Worm (Caenorhabditis elegans) whole organism, L4 larva: ENCODE data around the gene srx-60.

Experiments
- F10B5.3 ChIP-seq: sonication (generic microtip); optimal IDR thresholded peaks from 2 replicates; lab custom pipeline; 2016; ENCODE audit warnings: mild to moderate bottlenecking, missing genetic modification characterization, missing compliant biosample characterization
- F44E2.7 ChIP-seq: fragments of 200-800 bp; sonication (Bioruptor generic); IDR thresholded peaks from 2 replicates; pipeline ENCODE4 v2.1.2; 2022; ENCODE audit warnings: missing genetic modification characterization, missing compliant biosample characterization
- T20F7.1 ChIP-seq: fragments of 200-800 bp; sonication (Bioruptor generic); optimal IDR thresholded peaks from 2 replicates; lab custom pipeline; 2018; ENCODE audit warnings: mild to moderate bottlenecking, missing genetic modification characterization, missing compliant biosample characterization
- T26A8.4 ChIP-seq: fragments of 200-800 bp; sonication (Bioruptor generic); IDR thresholded peaks from 2 replicates; pipeline ENCODE4 v1.3.6; 2022; ENCODE audit warnings: missing genetic modification characterization, missing compliant biosample characterization
- Y105C5A.15 ChIP-seq: fragments of 200-800 bp; sonication (Bioruptor generic); IDR thresholded peaks from 2 replicates; pipeline ENCODE4 v1.3.6; 2022; ENCODE audit warnings: missing genetic modification characterization, missing compliant biosample characterization
- Y48G9A.11 ChIP-seq: fragments of 200-800 bp; sonication (Bioruptor generic); IDR thresholded peaks from 2 replicates; pipeline ENCODE4 v1.3.6; 2022; ENCODE audit warnings: missing genetic modification reagents, missing genetic modification characterization, missing compliant biosample characterization
- Y75B8A.6 ChIP-seq: fragments of 200-800 bp; sonication (Bioruptor generic); IDR thresholded peaks from 2 replicates; pipeline ENCODE4 v1.3.6; 2022; ENCODE audit warnings: missing genetic modification reagents, missing genetic modification characterization, missing compliant biosample characterization
- ZK337.2 ChIP-seq: fragments of 200-800 bp; sonication (Bioruptor generic); IDR thresholded peaks from 2 replicates; pipeline ENCODE4 v1.3.6; 2022; ENCODE audit warnings: missing genetic modification reagents, missing genetic modification characterization, missing compliant biosample characterization
- aha-1 ChIP-seq: fragments of 150-350 bp; peaks from one replicate; lab custom pipeline; 2014; ENCODE audit warnings: missing biosample characterization, missing genetic modification characterization
- ama-1 ChIP-seq: fragments of 150-350 bp; optimal IDR thresholded peaks from 2 replicates; lab custom pipeline; 2014; ENCODE audit warnings: inconsistent platforms, mixed read lengths
- ceh-20 ChIP-seq: fragments of 200-800 bp; sonication (Bioruptor generic); IDR thresholded peaks from 2 replicates; pipeline ENCODE4 v1.3.6; 2022; ENCODE audit warnings: missing genetic modification reagents, missing genetic modification characterization, missing compliant biosample characterization
- ceh-28 ChIP-seq: fragments of 150-350 bp; optimal IDR thresholded peaks from 2 replicates; lab custom pipeline; 2014; ENCODE audit warnings: missing biosample characterization, missing genetic modification reagents, missing genetic modification characterization
- ceh-32 ChIP-seq: sonication (generic microtip); optimal IDR thresholded peaks from 2 replicates; lab custom pipeline; 2016; ENCODE audit warnings: mild to moderate bottlenecking, missing genetic modification characterization, missing compliant biosample characterization; ENCODE audit not compliant: poor library complexity
- ceh-44 ChIP-seq: fragments of 200-800 bp; sonication (Bioruptor generic); IDR thresholded peaks from 2 replicates; pipeline ENCODE4 v1.3.6; 2022; ENCODE audit warnings: missing genetic modification reagents, missing genetic modification characterization, missing compliant biosample characterization
- ceh-62 ChIP-seq: sonication (generic microtip); optimal IDR thresholded peaks from 2 replicates; lab custom pipeline; 2017; ENCODE audit warnings: missing biosample characterization, missing genetic modification characterization
- ceh-82 ChIP-seq: sonication (generic microtip); optimal IDR thresholded peaks from 2 replicates; lab custom pipeline; 2017; ENCODE audit warnings: missing biosample characterization, missing genetic modification characterization
- daf-12 ChIP-seq: fragments of 150-350 bp; optimal IDR thresholded peaks from 2 replicates; lab custom pipeline; 2014; ENCODE audit warnings: missing biosample characterization, missing genetic modification reagents, missing genetic modification characterization
- dmd-6 ChIP-seq: fragments of 200-800 bp; sonication (Bioruptor generic); IDR thresholded peaks from 2 replicates; pipeline ENCODE4 v1.3.6; 2022; ENCODE audit warnings: missing genetic modification reagents, missing genetic modification characterization, missing compliant biosample characterization
- dmd-8 ChIP-seq: fragments of 200-800 bp; sonication (Bioruptor generic); IDR thresholded peaks from 2 replicates; pipeline ENCODE4 v1.3.6; 2022; ENCODE audit warnings: missing genetic modification characterization, missing compliant biosample characterization
- dmd-9 ChIP-seq: fragments of 200-800 bp; sonication (Bioruptor generic); IDR thresholded peaks from 2 replicates; pipeline ENCODE4 v1.3.6; 2022; ENCODE audit warnings: missing genetic modification reagents, missing genetic modification characterization, missing compliant biosample characterization
- duxl-1 ChIP-seq: sonication (generic microtip); optimal IDR thresholded peaks from 2 replicates; lab custom pipeline; 2016; ENCODE audit warnings: mild to moderate bottlenecking, missing genetic modification characterization, moderate library complexity, missing compliant biosample characterization; ENCODE audit not compliant: poor library complexity
- egl-27 ChIP-seq: sonication (generic microtip); optimal IDR thresholded peaks from 3 replicates; lab custom pipeline; 2017; ENCODE audit warnings: missing biosample characterization, missing genetic modification reagents, missing genetic modification characterization
- fkh-10 ChIP-seq: fragments of 150-350 bp; optimal IDR thresholded peaks from 2 replicates; lab custom pipeline; 2014; ENCODE audit warnings: missing biosample characterization, missing genetic modification reagents, missing genetic modification characterization
- fos-1 ChIP-seq: fragments of 150-350 bp; optimal IDR thresholded peaks from 2 replicates; lab custom pipeline; 2014; ENCODE audit warnings: missing biosample characterization, missing genetic modification characterization
- hif-1 ChIP-seq, 2 experiments: sonication (generic microtip); optimal IDR thresholded peaks; 2 replicates each; lab custom pipeline; 2016 to 2017; ENCODE audit warnings: missing compliant biosample characterization in 2 of 2, missing genetic modification characterization in 2 of 2, missing genetic modification reagents in 2 of 2, missing genotype in 2 of 2, mild to moderate bottlenecking in 1 of 2
- hlh-11 ChIP-seq: fragments of 200-800 bp; sonication (Bioruptor generic); optimal IDR thresholded peaks from 2 replicates; lab custom pipeline; 2018; ENCODE audit warnings: mild to moderate bottlenecking, missing genetic modification characterization, missing compliant biosample characterization
- hmg-1.1 ChIP-seq: fragments of 200-800 bp; sonication (Bioruptor generic); IDR thresholded peaks from 2 replicates; pipeline ENCODE4 v1.3.6; 2022; ENCODE audit warnings: missing genetic modification reagents, missing genetic modification characterization, missing compliant biosample characterization
- lin-13 ChIP-seq: fragments of 150-350 bp; optimal IDR thresholded peaks from 2 replicates; lab custom pipeline; 2014; ENCODE audit warnings: missing biosample characterization, missing genetic modification reagents, missing genetic modification characterization
- lin-15B ChIP-seq: fragments of 150-350 bp; sonication (generic microtip); optimal IDR thresholded peaks from 3 replicates; lab custom pipeline; 2014; ENCODE audit warnings: missing biosample characterization, missing genetic modification characterization
- lir-3 ChIP-seq: sonication (generic microtip); optimal IDR thresholded peaks from 2 replicates; lab custom pipeline; 2016; ENCODE audit warnings: mild to moderate bottlenecking, missing genetic modification characterization, missing compliant biosample characterization
- madf-9 ChIP-seq: fragments of 200-800 bp; sonication (Bioruptor generic); conservative IDR thresholded peaks from 2 replicates; pipeline ENCODE4 v1.3.6; 2022; ENCODE audit warnings: missing genetic modification reagents, missing genetic modification characterization, missing compliant biosample characterization
- mdl-1 ChIP-seq, 2 experiments: fragments of 150-350 bp in 1 of 2; sonication (generic microtip) in 1 of 2; optimal IDR thresholded peaks; 2 replicates each; lab custom pipeline; 2014 to 2017; ENCODE audit warnings: missing biosample characterization in 2 of 2, missing genetic modification characterization in 2 of 2
- mep-1 ChIP-seq: fragments of 150-350 bp; sonication (generic microtip); optimal IDR thresholded peaks from 3 replicates; lab custom pipeline; 2014; ENCODE audit warnings: missing biosample characterization, missing genetic modification characterization
- mxl-2 ChIP-seq: fragments of 200-800 bp; sonication (Bioruptor generic); conservative IDR thresholded peaks from 2 replicates; pipeline ENCODE4 v1.3.6; 2022; ENCODE audit warnings: missing genetic modification reagents, missing genetic modification characterization, missing compliant biosample characterization
- nhr-10 ChIP-seq: fragments of 150-350 bp; optimal IDR thresholded peaks from 2 replicates; lab custom pipeline; 2014; ENCODE audit warnings: missing biosample characterization, missing genetic modification characterization
- nhr-111 ChIP-seq: fragments of 200-800 bp; sonication (Bioruptor generic); optimal IDR thresholded peaks from 2 replicates; lab custom pipeline; 2018; ENCODE audit warnings: mild to moderate bottlenecking, missing genetic modification characterization, missing compliant biosample characterization
- nhr-41 ChIP-seq: fragments of 200-800 bp; sonication (Bioruptor generic); IDR thresholded peaks from 2 replicates; pipeline ENCODE4 v1.3.6; 2022; ENCODE audit warnings: missing genetic modification reagents, missing genetic modification characterization, missing compliant biosample characterization
- nhr-42 ChIP-seq: fragments of 200-800 bp; sonication (Bioruptor generic); IDR thresholded peaks from 2 replicates; pipeline ENCODE4 v1.3.6; 2022; ENCODE audit warnings: missing genetic modification characterization, missing compliant biosample characterization
- php-3 ChIP-seq: fragments of 200-800 bp; sonication (Bioruptor generic); IDR thresholded peaks from 2 replicates; pipeline ENCODE4 v1.3.6; 2022; ENCODE audit warnings: missing genetic modification reagents, missing genetic modification characterization, missing compliant biosample characterization
- rbr-2 ChIP-seq: sonication (generic microtip); optimal IDR thresholded peaks from 2 replicates; lab custom pipeline; 2016; ENCODE audit warnings: missing genotype, missing genetic modification characterization, missing compliant biosample characterization
- sdz-12 ChIP-seq: fragments of 200-800 bp; sonication (Bioruptor generic); optimal IDR thresholded peaks from 2 replicates; lab custom pipeline; 2018; ENCODE audit warnings: mild to moderate bottlenecking, missing genetic modification characterization, missing compliant biosample characterization
- skn-1 ChIP-seq: fragments of 150-350 bp; optimal IDR thresholded peaks from 2 replicates; lab custom pipeline; 2014; ENCODE audit warnings: missing biosample characterization, missing genetic modification characterization
- snpc-1.2 ChIP-seq: fragments of 200-800 bp; sonication (Bioruptor generic); IDR thresholded peaks from 2 replicates; pipeline ENCODE4 v1.3.6; 2022; ENCODE audit warnings: missing genetic modification reagents, missing genetic modification characterization, missing compliant biosample characterization
- snpc-4 ChIP-seq: fragments of 150-350 bp; optimal IDR thresholded peaks from 2 replicates; lab custom pipeline; 2014; ENCODE audit warnings: missing biosample characterization, missing genetic modification characterization
- spr-3 ChIP-seq: fragments of 200-800 bp; sonication (Bioruptor generic); optimal IDR thresholded peaks from 2 replicates; lab custom pipeline; 2018; ENCODE audit warnings: mild to moderate bottlenecking, missing genetic modification characterization, missing compliant biosample characterization
- tag-97 ChIP-seq: fragments of 200-800 bp; sonication (Bioruptor generic); IDR thresholded peaks from 2 replicates; pipeline ENCODE4 v1.3.6; 2022; ENCODE audit warnings: missing genetic modification characterization, missing compliant biosample characterization
- unc-130 ChIP-seq: sonication (generic microtip); optimal IDR thresholded peaks from 2 replicates; lab custom pipeline; 2016; ENCODE audit warnings: missing genetic modification reagents, missing genetic modification characterization, missing compliant biosample characterization
- unc-39 ChIP-seq: sonication (generic microtip); optimal IDR thresholded peaks from 2 replicates; lab custom pipeline; 2017; ENCODE audit warnings: missing biosample characterization, missing genetic modification characterization
- vab-7 ChIP-seq: fragments of 200-800 bp; sonication (Bioruptor generic); IDR thresholded peaks from 2 replicates; pipeline ENCODE4 v1.3.6; 2022; ENCODE audit warnings: missing genetic modification reagents, missing genetic modification characterization, missing compliant biosample characterization
- zag-1 ChIP-seq: fragments of 150-350 bp; optimal IDR thresholded peaks from 2 replicates; lab custom pipeline; 2014; ENCODE audit warnings: missing biosample characterization, missing genetic modification characterization
- zfp-3 ChIP-seq: fragments of 200-800 bp; sonication (Bioruptor generic); conservative IDR thresholded peaks from 2 replicates; pipeline ENCODE4 v1.3.6; 2022; ENCODE audit warnings: missing genetic modification reagents, missing genetic modification characterization, missing compliant biosample characterization
- zip-11 ChIP-seq: fragments of 200-800 bp; sonication (Bioruptor generic); IDR thresholded peaks from 2 replicates; pipeline ENCODE4 v1.3.6; 2022; ENCODE audit warnings: missing genetic modification characterization, missing compliant biosample characterization
- zip-2 ChIP-seq: fragments of 150-350 bp; optimal IDR thresholded peaks from 2 replicates; lab custom pipeline; 2014; ENCODE audit warnings: missing biosample characterization, missing genetic modification characterization
- ztf-7 ChIP-seq: fragments of 150-350 bp; optimal IDR thresholded peaks from 2 replicates; lab custom pipeline; 2014; ENCODE audit warnings: missing biosample characterization, missing genetic modification characterization

srx-60 gene

ce11 chrV:7436911-7437310, 36.2 kb downstream of the srx-60 start (continued):
- TF ChIP-seq vab-7 (GFP tag; lab: Robert Waterston, UW): no peak
- TF ChIP-seq skn-1 (tag; lab: Kevin White, UChicago): no peak
- TF ChIP-seq spr-3 (GFP tag; lab: Kevin White, UChicago): no peak
- no peak for TF ChIP-seq lin-15B (tag; lab: Kevin White, UChicago)
- no peak for TF ChIP-seq php-3 (GFP tag; lab: Robert Waterston, UW)
- TF ChIP-seq zag-1: no peak
- TF ChIP-seq ztf-7 (tag; lab: Kevin White, UChicago): no peak
- TF ChIP-seq zfp-3 (GFP tag; lab: Robert Waterston, UW): peak; percentile 63; the same call in 1 of the 2 replicates
- TF ChIP-seq unc-39 (tag; lab: Kevin White, UChicago): no peak
- TF ChIP-seq fos-1: no peak
- TF ChIP-seq nhr-10 (tag; lab: Kevin White, UChicago): no peak
- TF ChIP-seq daf-12 (tag; lab: Kevin White, UChicago): no peak
- TF ChIP-seq snpc-4: no peak
- TF ChIP-seq mxl-2 (GFP tag; lab: Robert Waterston, UW): no peak
- peak; percentile 50 for TF ChIP-seq mep-1
- no peak for TF ChIP-seq nhr-111
- peak; percentile 13 for TF ChIP-seq duxl-1
- no peak for TF ChIP-seq ceh-62 (tag; lab: Kevin White, UChicago)
- no peak for TF ChIP-seq lin-13 (GFP tag; lab: Kevin White, UChicago)
- TF ChIP-seq tag-97 (GFP tag; lab: Robert Waterston, UW): no peak
- no peak for TF ChIP-seq dmd-8 (GFP tag; lab: Robert Waterston, UW)
- TF ChIP-seq ceh-82 (tag; lab: Kevin White, UChicago): no peak
- no peak for TF ChIP-seq unc-130 (GFP tag; lab: Kevin White, UChicago)
- no peak for TF ChIP-seq Y48G9A.11
- 0 out of 2 replicates have a peak, but pooled peaks have one; percentile 44 for TF ChIP-seq Y75B8A.6 (GFP tag; lab: Robert Waterston, UW)
- TF ChIP-seq aha-1 (tag; lab: Kevin White, UChicago): peak; percentile 66
- TF ChIP-seq nhr-41: no peak; the same call in 1 of the 2 replicates
- no peak for TF ChIP-seq ceh-20
- no peak for TF ChIP-seq snpc-1.2 (GFP tag; lab: Robert Waterston, UW)
- no peak for TF ChIP-seq lir-3 (tag; lab: Kevin White, UChicago)
- no peak for TF ChIP-seq zip-2 (tag; lab: Kevin White, UChicago)
- no peak for TF ChIP-seq Y105C5A.15
- peak; percentile 91 for TF ChIP-seq ama-1 (lab: Kevin White, UChicago)
- TF ChIP-seq F44E2.7: no peak
- TF ChIP-seq sdz-12 (GFP tag; lab: Kevin White, UChicago): no peak
- TF ChIP-seq dmd-6: no peak
- no peak for TF ChIP-seq nhr-42 (GFP tag; lab: Robert Waterston, UW)
- no peak for TF ChIP-seq ceh-44 (GFP tag; lab: Robert Waterston, UW)
- no peak for TF ChIP-seq T26A8.4
- TF ChIP-seq fkh-10: no peak
- TF ChIP-seq dmd-9 (GFP tag; lab: Robert Waterston, UW): no peak
- TF ChIP-seq egl-27 (tag; lab: Kevin White, UChicago): no peak
- peak; percentile 8 to 73 for TF ChIP-seq mdl-1 (tag; optimal IDR thresholded peaks at IDR 0.05; lab: Kevin White, UChicago)
- TF ChIP-seq ZK337.2 (GFP tag; lab: Robert Waterston, UW): no peak
- peak; percentile 73 for TF ChIP-seq hlh-11
- TF ChIP-seq F10B5.3 (tag; lab: Kevin White, UChicago): no peak
- TF ChIP-seq T20F7.1 (GFP tag; lab: Kevin White, UChicago): no peak
- no peak for TF ChIP-seq rbr-2 (tag; lab: Kevin White, UChicago)
- no peak for TF ChIP-seq hif-1 (tag; optimal IDR thresholded peaks at IDR 0.05; lab: Kevin White, UChicago)
- no peak for TF ChIP-seq hmg-1.1 (GFP tag; lab: Robert Waterston, UW)
- TF ChIP-seq ceh-28 (tag; lab: Kevin White, UChicago): no peak
- TF ChIP-seq madf-9 (GFP tag; lab: Robert Waterston, UW): no peak
- TF ChIP-seq zip-11 (GFP tag; lab: Robert Waterston, UW): no peak
- TF ChIP-seq ceh-32: no peak
